Worm (Caenorhabditis elegans): ENCODE data around the gene ZK1290.14.

- TF ChIP-seq him-1 (tag; optimal IDR thresholded peaks at IDR 0.05), result no peak
- no peak for TF ChIP-seq dao-5 (tag; optimal IDR thresholded peaks at IDR 0.05)
Measured at ce11 chrII:7523281-7523680, 32.1 kb downstream of the ZK1290.14 start, which contains the start of gene ZK1290.15.

Data from whole organism, L4/young adult.